Worm (Caenorhabditis elegans): ENCODE measurements around the gene mam-4.

The mam-4 gene

DNA sequence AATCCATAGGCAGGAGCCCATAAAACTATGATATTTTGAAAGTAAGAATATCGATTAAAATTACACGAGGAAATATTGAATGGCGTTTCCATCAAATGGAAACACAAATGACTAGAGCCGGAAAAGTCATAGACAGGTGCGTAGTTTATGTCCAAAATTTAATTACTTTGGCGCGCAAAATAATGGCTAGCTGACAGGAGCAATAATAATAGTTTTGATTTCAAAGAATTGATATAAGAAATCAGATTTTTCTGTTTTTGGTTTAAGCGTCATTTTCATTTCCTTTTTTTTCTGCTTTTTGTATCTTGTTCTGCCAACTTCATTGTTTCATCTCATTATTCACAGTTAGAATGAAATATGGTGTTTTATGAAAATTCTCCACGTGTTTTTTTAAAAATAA, 15.1 kb downstream of the mam-4 start, which contains the start of gene F07B10.4:
F07B10.4 (minus strand) TSS at position 101 of the 400 bp plus-strand sequence.
- TF ChIP-seq skn-1 (tag; optimal IDR thresholded peaks at IDR 0.05) (no peak), lin-39 (tag; optimal IDR thresholded peaks at IDR 0.05) (no peak), F10B5.3 (tag; optimal IDR thresholded peaks at IDR 0.05) (no peak), duxl-1 (tag; optimal IDR thresholded peaks at IDR 0.05; ENCODE audit: poor library complexity) (no peak), nhr-111 (GFP tag; optimal IDR thresholded peaks at IDR 0.05) (no peak), hlh-11 (tag; optimal IDR thresholded peaks at IDR 0.05) (no peak), F49E8.2 (tag; optimal IDR thresholded peaks at IDR 0.05; ENCODE audit: borderline replicate concordance) (no peak), pha-4 (GFP tag; IDR thresholded peaks at IDR 0.05) (no peak), pha-4 (tag; optimal IDR thresholded peaks at IDR 0.05) (no peak), F37D6.2 (tag; optimal IDR thresholded peaks at IDR 0.05) (no peak), nhr-11 (tag; optimal IDR thresholded peaks at IDR 0.05) (no peak), dmd-8 (GFP tag; IDR thresholded peaks at IDR 0.05) (no peak), zip-11 (GFP tag; IDR thresholded peaks at IDR 0.05) (no peak), D1046.2 (GFP tag; IDR thresholded peaks at IDR 0.05) (no peak), cey-2 (tag; optimal IDR thresholded peaks at IDR 0.05; ENCODE audit: borderline replicate concordance, insufficient read depth) (no peak), nhr-6 (tag; optimal IDR thresholded peaks at IDR 0.05) (no peak)

ce11 chrV:11265482-11265881, 17.5 kb downstream of the mam-4 start, which contains the start of gene cln-3.1:
cln-3.1 (minus strand) TSS chrV:11265652.
- TF ChIP-seq lin-13 (GFP tag; optimal IDR thresholded peaks at IDR 0.05) (no peak), nhr-77 (tag; optimal IDR thresholded peaks at IDR 0.05) (no peak), lin-1 (GFP tag; IDR thresholded peaks at IDR 0.05) (no peak), aly-2 (tag; optimal IDR thresholded peaks at IDR 0.05) (no peak), lin-39 (tag; optimal IDR thresholded peaks at IDR 0.05) (no peak), spr-1 (tag; optimal IDR thresholded peaks at IDR 0.05) (no peak), nhr-41 (GFP tag; IDR thresholded peaks at IDR 0.05) (no peak), Y5F2A.4 (GFP tag; optimal IDR thresholded peaks at IDR 0.05) (no peak), pqm-1 (tag; optimal IDR thresholded peaks at IDR 0.05) (peak; percentile 63), lin-29 (GFP tag; IDR thresholded peaks at IDR 0.05) (no peak), daf-8 (GFP tag; IDR thresholded peaks at IDR 0.05) (no peak), F37D6.2 (tag; optimal IDR thresholded peaks at IDR 0.05) (no peak), F49E8.2 (tag; optimal IDR thresholded peaks at IDR 0.05; ENCODE audit: borderline replicate concordance) (no peak), ceh-32 (tag; optimal IDR thresholded peaks at IDR 0.05; ENCODE audit: poor library complexity) (no peak), zfp-2 (tag; optimal IDR thresholded peaks at IDR 0.05) (no peak), gei-8 (GFP tag; optimal IDR thresholded peaks at IDR 0.05) (no peak), mdl-1 (tag; optimal IDR thresholded peaks at IDR 0.05) (no peak), F44E2.7 (GFP tag; IDR thresholded peaks at IDR 0.05) (no peak), unc-130 (GFP tag; optimal IDR thresholded peaks at IDR 0.05) (no peak), nhr-237 (tag; optimal IDR thresholded peaks at IDR 0.05) (no peak), ZK337.2 (GFP tag; IDR thresholded peaks at IDR 0.05) (no peak), aha-1 (tag) (no peak), nhr-76 (tag; optimal IDR thresholded peaks at IDR 0.05) (no peak), egl-27 (tag; optimal IDR thresholded peaks at IDR 0.05) (no peak), madf-9 (GFP tag; conservative IDR thresholded peaks at IDR 0.05) (no peak), egl-43 (GFP tag; IDR thresholded peaks at IDR 0.05) (no peak), dmd-6 (GFP tag; IDR thresholded peaks at IDR 0.05) (peak; percentile 66), nhr-111 (GFP tag; optimal IDR thresholded peaks at IDR 0.05) (no peak), nhr-48 (tag; optimal IDR thresholded peaks at IDR 0.05) (no peak), fkh-10 (GFP tag; optimal IDR thresholded peaks at IDR 0.05) (no peak), unc-39 (tag; optimal IDR thresholded peaks at IDR 0.05) (no peak), lir-3 (tag; optimal IDR thresholded peaks at IDR 0.05) (no peak), ceh-44 (GFP tag; IDR thresholded peaks at IDR 0.05) (no peak), F26F4.8 (GFP tag; conservative IDR thresholded peaks at IDR 0.05) (no peak), jun-1 (tag; optimal IDR thresholded peaks at IDR 0.05) (no peak), ceh-20 (GFP tag; IDR thresholded peaks at IDR 0.05) (no peak), mxl-3 (GFP tag; optimal IDR thresholded peaks at IDR 0.05) (peak; percentile 81), zfp-3 (GFP tag; conservative IDR thresholded peaks at IDR 0.05) (no peak), nhr-28 (tag; optimal IDR thresholded peaks at IDR 0.05) (peak; percentile 37)
